Fruit fly (Drosophila melanogaster) whole organism: ENCODE data around the gene Tep3.

Source experiments
- Dll ChIP-seq: fragments of >200 bp; optimal IDR thresholded peaks from 2 replicates; lab custom pipeline; 2017
- pan ChIP-seq: fragments of >200 bp; optimal IDR thresholded peaks from 2 replicates; lab custom pipeline; 2017
- psq ChIP-seq: fragments of >200 bp; optimal IDR thresholded peaks from 2 replicates; lab custom pipeline; 2017

DNA sequence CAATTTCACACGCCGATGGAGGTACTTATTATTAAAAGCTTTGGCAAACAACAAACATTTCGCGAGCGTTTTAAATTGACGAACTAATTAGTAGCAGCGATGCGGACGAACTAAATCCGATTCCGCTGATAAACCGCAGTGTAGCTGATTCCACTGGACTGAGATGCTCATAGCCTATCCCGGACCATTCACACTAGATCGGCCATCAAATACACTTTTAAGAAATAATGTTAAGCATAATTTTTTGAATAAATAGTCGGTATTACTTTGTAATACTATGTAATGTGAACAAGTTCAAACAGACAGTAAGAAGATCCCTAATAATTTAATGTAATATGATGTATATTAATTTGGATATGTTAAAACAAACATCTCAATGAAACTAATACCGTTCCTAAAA, 20.1 kb downstream of the Tep3 start, which contains the start of gene CG13794:
- TF ChIP-seq psq (lab: Kevin White, UChicago) (no peak), Dll (lab: Kevin White, UChicago) (no peak), pan (lab: Kevin White, UChicago) (no peak)
